Worm (Caenorhabditis elegans) whole organism, mixed stage, embryonic: Measurements from ENCODE around the gene Y50D4A.5.

Experiments
- lin-13 ChIP-seq: fragments of 150-350 bp; optimal IDR thresholded peaks from 2 replicates; lab custom pipeline; 2014; ENCODE audit warnings: missing biosample characterization, missing genetic modification characterization
- unc-39 ChIP-seq: fragments of 150-350 bp; optimal IDR thresholded peaks from 2 replicates; lab custom pipeline; 2014; ENCODE audit warnings: missing biosample characterization, missing genetic modification characterization

DNA sequence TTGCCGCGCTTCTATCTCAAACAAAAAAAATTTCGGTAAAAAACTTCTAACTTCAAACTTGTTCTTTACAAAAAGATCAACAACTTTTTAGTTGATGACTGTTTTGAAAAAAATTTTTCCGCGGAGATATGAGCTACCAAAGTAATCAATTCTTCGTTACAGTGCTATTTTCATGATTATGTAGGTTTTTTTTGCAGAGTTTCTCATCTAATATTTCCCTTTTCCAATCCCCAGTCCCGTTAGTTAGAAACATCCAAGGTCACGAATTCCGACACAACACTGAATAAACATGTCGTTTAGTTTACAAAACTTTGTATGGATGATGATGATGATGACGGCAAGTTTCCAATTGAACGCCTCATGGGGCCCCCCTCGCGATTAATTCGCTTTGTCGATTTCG, 25.5 kb downstream of the Y50D4A.5 start:
- no peak for TF ChIP-seq unc-39
- TF ChIP-seq lin-13, result no peak
